Fruit fly (Drosophila melanogaster): Measurements from ENCODE around the gene Npc2c.
A peak's percentile ranks its signal among the peaks of the same experiment; 100 is the strongest.

Gene Npc2c

dm6 chr3R:10100498-10101196, 40.6 kb downstream of the Npc2c start (continued):
- peak; percentile 41; the same call in 1 of the 2 replicates for TF ChIP-seq ranshi (GFP tag; IDR thresholded peaks at IDR 0.05)
- peak; percentile 80 for TF ChIP-seq Rfx (GFP tag; IDR thresholded peaks at IDR 0.05)
- peak; percentile 6 for TF ChIP-seq CG17385 (GFP tag; optimal IDR thresholded peaks at IDR 0.05)
- peak; percentile 64; the same call in 1 of the 2 replicates for TF ChIP-seq CG17612 (GFP tag; IDR thresholded peaks at IDR 0.05)
- TF ChIP-seq NfI (GFP tag; optimal IDR thresholded peaks at IDR 0.05) = peak; percentile 48
- peak; percentile 7 for TF ChIP-seq Fer3 (tag; optimal IDR thresholded peaks at IDR 0.05)
- peak; percentile 63 for TF ChIP-seq Lhr (GFP tag; optimal IDR thresholded peaks at IDR 0.05)
- no peak for TF ChIP-seq Trl (optimal IDR thresholded peaks at IDR 0.05)
- peak; percentile 52 for TF ChIP-seq Trl (GFP tag; optimal IDR thresholded peaks at IDR 0.05)
- TF ChIP-seq usp (GFP tag; optimal IDR thresholded peaks at IDR 0.05) = no peak
- peak; percentile 43; the same call in 1 of the 3 replicates for TF ChIP-seq tgo (GFP tag; IDR thresholded peaks at IDR 0.05)
- no peak for TF ChIP-seq exex (tag; optimal IDR thresholded peaks at IDR 0.05)
- TF ChIP-seq H15 (GFP tag; IDR thresholded peaks at IDR 0.05) = 0 out of 3 replicates have a peak, but pooled peaks have one; percentile 53
- 0 out of 2 replicates have a peak, but pooled peaks have one; percentile 38 for TF ChIP-seq ato (GFP tag; IDR thresholded peaks at IDR 0.05; ENCODE audit: partially characterized antibody)
- 0 out of 3 replicates have a peak, but pooled peaks have one; percentile 50 for TF ChIP-seq CG11093 (GFP tag; IDR thresholded peaks at IDR 0.05)
- TF ChIP-seq ERR (GFP tag; optimal IDR thresholded peaks at IDR 0.05) = peak; percentile 62
- TF ChIP-seq Chrac-16 (GFP tag; optimal IDR thresholded peaks at IDR 0.05) = no peak
- no peak for TF ChIP-seq CG33213 (GFP tag; optimal IDR thresholded peaks at IDR 0.05)
- TF ChIP-seq E2f1 (GFP tag; IDR thresholded peaks at IDR 0.05) = 0 out of 2 replicates have a peak, but pooled peaks have one; percentile 28
- peak; percentile 33; the same call in 1 of the 2 replicates for TF ChIP-seq CG13287 (GFP tag; IDR thresholded peaks at IDR 0.05; ENCODE audit: partially characterized antibody)
- TF ChIP-seq Ets65A (GFP tag) = peak; percentile 93
- TF ChIP-seq CG14441 (GFP tag; IDR thresholded peaks at IDR 0.05) = peak; percentile 45
- TF ChIP-seq CG12155 (GFP tag; optimal IDR thresholded peaks at IDR 0.05) = peak; percentile 27
- 0 out of 3 replicates have a peak, but pooled peaks have one; percentile 26 for TF ChIP-seq CG6175 (GFP tag; IDR thresholded peaks at IDR 0.05)
- TF ChIP-seq CG13624 (GFP tag; optimal IDR thresholded peaks at IDR 0.05) = peak; percentile 18
- no peak for TF ChIP-seq CG9797 (GFP tag; optimal IDR thresholded peaks at IDR 0.05)
- peak; percentile 47 for TF ChIP-seq CG17359 (tag; optimal IDR thresholded peaks at IDR 0.05)
- TF ChIP-seq nerfin-2 (GFP tag; IDR thresholded peaks at IDR 0.05; ENCODE audit: partially characterized antibody) = peak; percentile 29; the same call in 1 of the 2 replicates
- TF ChIP-seq sob (GFP tag; IDR thresholded peaks at IDR 0.05) = peak; percentile 39; the same call in 1 of the 2 replicates
- peak; percentile 59 for TF ChIP-seq Ptx1 (GFP tag; IDR thresholded peaks at IDR 0.05)
- TF ChIP-seq CG7839 (tag; optimal IDR thresholded peaks at IDR 0.05) = peak; percentile 45
- peak; percentile 31 for TF ChIP-seq CG31365 (tag; optimal IDR thresholded peaks at IDR 0.05)
- peak; percentile 45; the same call in 1 of the 3 replicates for TF ChIP-seq ase (GFP tag; IDR thresholded peaks at IDR 0.05)
- TF ChIP-seq CG1792 (GFP tag; optimal IDR thresholded peaks at IDR 0.05) = no peak
- 0 out of 2 replicates have a peak, but pooled peaks have one; percentile 35 for TF ChIP-seq CG3847 (GFP tag; IDR thresholded peaks at IDR 0.05)
- TF ChIP-seq CG6272 (GFP tag; IDR thresholded peaks at IDR 0.05) = 0 out of 2 replicates have a peak, but pooled peaks have one; percentile 18
- TF ChIP-seq CG1603 (tag; optimal IDR thresholded peaks at IDR 0.05) = peak; percentile 45
- no peak for TF ChIP-seq fd102C (GFP tag; optimal IDR thresholded peaks at IDR 0.05)
- peak; percentile 35 for TF ChIP-seq gem (tag; optimal IDR thresholded peaks at IDR 0.05)
- TF ChIP-seq NFAT (GFP tag; IDR thresholded peaks at IDR 0.05) = peak; percentile 54
- TF ChIP-seq trem (tag; optimal IDR thresholded peaks at IDR 0.05) = no peak
- peak; percentile 70 for TF ChIP-seq lab (GFP tag; optimal IDR thresholded peaks at IDR 0.05)
- TF ChIP-seq ham (GFP tag; IDR thresholded peaks at IDR 0.05) = no peak
- peak; percentile 28 for TF ChIP-seq Ets97D (GFP tag; optimal IDR thresholded peaks at IDR 0.05)
- TF ChIP-seq inv (GFP tag; IDR thresholded peaks at IDR 0.05; ENCODE audit: partially characterized antibody) = no peak
- TF ChIP-seq Dip2 (GFP tag; IDR thresholded peaks at IDR 0.05) = peak; percentile 52
- TF ChIP-seq mam (GFP tag; optimal IDR thresholded peaks at IDR 0.05) = peak; percentile 3
- TF ChIP-seq CG17186 (GFP tag; optimal IDR thresholded peaks at IDR 0.05) = no peak
- peak; percentile 78 for TF ChIP-seq vvl (GFP tag; IDR thresholded peaks at IDR 0.05)

All from whole organism, embryonic.